Worm (Caenorhabditis elegans) whole organism, young adult: ENCODE results near the gene vps-53.
A peak's percentile ranks its signal among the peaks of the same experiment; 100 is the strongest.

ENCODE experiments used
- C06A6.2 ChIP-seq: fragments of 200-800 bp; sonication (Bioruptor generic); conservative IDR thresholded peaks from 2 replicates; pipeline ENCODE4 v1.3.6; 2022; ENCODE audit warnings: missing genetic modification characterization, missing compliant biosample characterization
- F10E7.11 ChIP-seq: sonication (generic microtip); optimal IDR thresholded peaks from 2 replicates; lab custom pipeline; 2017; ENCODE audit warnings: mild to moderate bottlenecking, missing genetic modification characterization, moderate library complexity, missing compliant biosample characterization
- F22D6.2 ChIP-seq: sonication (generic microtip); optimal IDR thresholded peaks from 2 replicates; lab custom pipeline; 2016; ENCODE audit warnings: mild to moderate bottlenecking, missing genetic modification characterization, missing compliant biosample characterization
- F39B2.1 ChIP-seq: fragments of 200-800 bp; sonication (Bioruptor generic); IDR thresholded peaks from 2 replicates; pipeline ENCODE4 v1.3.6; 2022; ENCODE audit warnings: missing genetic modification reagents, missing genetic modification characterization, missing compliant biosample characterization
- F49E8.2 ChIP-seq: sonication (generic microtip); optimal IDR thresholded peaks from 3 replicates; lab custom pipeline; 2017; ENCODE audit warnings: missing genetic modification characterization, mild to moderate bottlenecking, missing compliant biosample characterization, antibody characterized with exemption, moderate library complexity; ENCODE audit not compliant: insufficient read depth
- F57C9.4 ChIP-seq: sonication (generic microtip); optimal IDR thresholded peaks from 2 replicates; lab custom pipeline; 2017; ENCODE audit warnings: mild to moderate bottlenecking, missing genetic modification characterization, missing compliant biosample characterization
- K11D2.4 ChIP-seq: fragments of 200-800 bp; sonication (Bioruptor generic); IDR thresholded peaks from 2 replicates; pipeline ENCODE4 v1.3.6; 2022; ENCODE audit warnings: missing genetic modification reagents, missing genetic modification characterization, missing compliant biosample characterization
- K12H6.12 ChIP-seq: fragments of 200-800 bp; sonication (Bioruptor generic); optimal IDR thresholded peaks from 2 replicates; lab custom pipeline; 2018; ENCODE audit warnings: mild to moderate bottlenecking, missing genetic modification characterization, missing compliant biosample characterization
- T26A5.8 ChIP-seq: sonication (generic microtip); optimal IDR thresholded peaks from 2 replicates; lab custom pipeline; 2016; ENCODE audit warnings: missing genetic modification characterization, missing compliant biosample characterization
- Y79H2A.3 ChIP-seq: fragments of 200-800 bp; sonication (Bioruptor generic); conservative IDR thresholded peaks from 2 replicates; pipeline ENCODE4 v1.3.6; 2022; ENCODE audit warnings: missing genetic modification reagents, missing genetic modification characterization, missing compliant biosample characterization
- akir-1 ChIP-seq: fragments of 200-800 bp; sonication (Bioruptor generic); optimal IDR thresholded peaks from 2 replicates; lab custom pipeline; 2018; ENCODE audit warnings: mild to moderate bottlenecking, missing genetic modification characterization, moderate library complexity, missing compliant biosample characterization
- attf-3 ChIP-seq: fragments of 200-800 bp; sonication (Bioruptor generic); conservative IDR thresholded peaks from 2 replicates; pipeline ENCODE4 v1.3.6; 2022; ENCODE audit warnings: missing genetic modification reagents, missing genetic modification characterization, missing compliant biosample characterization
- ceh-40 ChIP-seq: fragments of 200-800 bp; sonication (Bioruptor generic); IDR thresholded peaks from 2 replicates; pipeline ENCODE4 v1.3.6; 2022; ENCODE audit warnings: missing genetic modification characterization, missing compliant biosample characterization
- ceh-79 ChIP-seq: sonication (generic microtip); optimal IDR thresholded peaks from 2 replicates; lab custom pipeline; 2017; ENCODE audit warnings: mild to moderate bottlenecking, missing genetic modification characterization, missing compliant biosample characterization
- chd-7 ChIP-seq: sonication (generic microtip); optimal IDR thresholded peaks from 2 replicates; lab custom pipeline; 2016; ENCODE audit warnings: mild to moderate bottlenecking, missing genetic modification characterization, moderate library complexity, missing compliant biosample characterization
- dox-1 ChIP-seq: fragments of 200-800 bp; sonication (Bioruptor generic); IDR thresholded peaks from 2 replicates; pipeline ENCODE4 v1.3.6; 2022; ENCODE audit warnings: missing genetic modification reagents, missing genetic modification characterization, missing compliant biosample characterization
- dpl-1 ChIP-seq: fragments of 150-350 bp; optimal IDR thresholded peaks from 2 replicates; lab custom pipeline; 2014; ENCODE audit warnings: missing biosample characterization, missing genetic modification reagents, missing genetic modification characterization
- egl-44 ChIP-seq: fragments of 200-800 bp; sonication (Bioruptor generic); IDR thresholded peaks from 2 replicates; pipeline ENCODE4 v1.3.6; 2022; ENCODE audit warnings: missing genetic modification reagents, missing genetic modification characterization, missing compliant biosample characterization
- fkh-3 ChIP-seq: sonication (generic microtip); optimal IDR thresholded peaks from 2 replicates; lab custom pipeline; 2016; ENCODE audit warnings: mild to moderate bottlenecking, missing genetic modification characterization, missing compliant biosample characterization
- gei-17 ChIP-seq: fragments of 200-800 bp; sonication (Bioruptor generic); optimal IDR thresholded peaks from 2 replicates; lab custom pipeline; 2018; ENCODE audit warnings: mild to moderate bottlenecking, missing genetic modification characterization, missing compliant biosample characterization
- hrde-1 ChIP-seq: sonication (generic microtip); optimal IDR thresholded peaks from 2 replicates; lab custom pipeline; 2016; ENCODE audit warnings: missing genetic modification characterization, mild to moderate bottlenecking, missing compliant biosample characterization, moderate library complexity, missing genotype, missing genetic modification reagents, borderline replicate concordance
- hsf-1 ChIP-seq: fragments of 200-800 bp; sonication (Bioruptor generic); IDR thresholded peaks from 2 replicates; pipeline ENCODE4 v1.3.6; 2022; ENCODE audit warnings: missing genetic modification reagents, missing genetic modification characterization, missing compliant biosample characterization
- let-526 ChIP-seq: fragments of 200-800 bp; sonication (Bioruptor generic); IDR thresholded peaks from 2 replicates; pipeline ENCODE4 v1.3.6; 2022; ENCODE audit warnings: missing genetic modification reagents, missing genetic modification characterization, missing compliant biosample characterization
- let-607 ChIP-seq, 2 experiments: fragments of 200-800 bp in 1 of 2; sonication (Bioruptor generic) in 1 of 2; sonication (generic microtip) in 1 of 2; optimal IDR thresholded peaks; 2 replicates each; lab custom pipeline; 2016 to 2018; ENCODE audit warnings: mild to moderate bottlenecking in 2 of 2, missing compliant biosample characterization in 2 of 2, missing genetic modification characterization in 2 of 2, moderate library complexity in 2 of 2, missing genotype in 1 of 2
- lin-35 ChIP-seq, 3 experiments: fragments of 150-350 bp in 2 of 3; sonication (generic microtip) in 1 of 3; optimal IDR thresholded peaks; 2 replicates each; lab custom pipeline; 2014 to 2018; ENCODE audit warnings: missing biosample characterization in 3 of 3, missing genetic modification characterization in 3 of 3, missing genetic modification reagents in 3 of 3
- lin-40 ChIP-seq: sonication (generic microtip); optimal IDR thresholded peaks from 2 replicates; lab custom pipeline; 2016; ENCODE audit warnings: missing genetic modification characterization, mild to moderate bottlenecking, missing compliant biosample characterization, missing genotype, missing genetic modification reagents
- lir-1 ChIP-seq: fragments of 200-800 bp; sonication (Bioruptor generic); conservative IDR thresholded peaks from 2 replicates; pipeline ENCODE4 v1.3.6; 2022; ENCODE audit warnings: missing genetic modification reagents, missing genetic modification characterization, missing compliant biosample characterization
- madf-3 ChIP-seq: fragments of 200-800 bp; sonication (Bioruptor generic); IDR thresholded peaks from 2 replicates; pipeline ENCODE4 v1.3.6; 2022; ENCODE audit warnings: missing genetic modification reagents, missing genetic modification characterization, missing compliant biosample characterization
- madf-6 ChIP-seq: fragments of 200-800 bp; sonication (Bioruptor generic); IDR thresholded peaks from 2 replicates; pipeline ENCODE4 v1.3.6; 2022; ENCODE audit warnings: missing genetic modification reagents, missing genetic modification characterization, missing compliant biosample characterization
- mcd-1 ChIP-seq: fragments of 200-800 bp; sonication (Bioruptor generic); IDR thresholded peaks from 2 replicates; pipeline ENCODE4 v1.3.6; 2022; ENCODE audit warnings: missing genetic modification reagents, missing genetic modification characterization, missing compliant biosample characterization
- mxl-1 ChIP-seq: sonication (generic microtip); optimal IDR thresholded peaks from 2 replicates; lab custom pipeline; 2016; ENCODE audit warnings: missing genetic modification characterization, missing compliant biosample characterization
- nfya-1 ChIP-seq: sonication (generic microtip); optimal IDR thresholded peaks from 2 replicates; lab custom pipeline; 2017; ENCODE audit warnings: antibody characterized with exemption, missing compliant biosample characterization, missing genetic modification characterization, borderline replicate concordance; ENCODE audit not compliant: insufficient read depth
- nfya-2 ChIP-seq: fragments of 200-800 bp; sonication (Bioruptor generic); IDR thresholded peaks from 2 replicates; pipeline ENCODE4 v1.3.6; 2022; ENCODE audit warnings: missing genetic modification reagents, missing genetic modification characterization, missing compliant biosample characterization
- nhr-80 ChIP-seq: sonication (generic microtip); optimal IDR thresholded peaks from 2 replicates; lab custom pipeline; 2016; ENCODE audit warnings: missing genetic modification characterization, missing compliant biosample characterization
- pbrm-1 ChIP-seq: fragments of 200-800 bp; sonication (Bioruptor generic); IDR thresholded peaks from 2 replicates; pipeline ENCODE4 v1.3.6; 2022; ENCODE audit warnings: missing genetic modification reagents, missing genetic modification characterization, missing compliant biosample characterization
- sdz-38 ChIP-seq: sonication (generic microtip); optimal IDR thresholded peaks from 2 replicates; lab custom pipeline; 2016; ENCODE audit warnings: missing genotype, missing genetic modification characterization, missing compliant biosample characterization
- snpc-1.1 ChIP-seq: sonication (generic microtip); optimal IDR thresholded peaks from 2 replicates; lab custom pipeline; 2017; ENCODE audit warnings: missing genetic modification characterization, mild to moderate bottlenecking, missing compliant biosample characterization, antibody characterized with exemption, moderate library complexity, missing genotype, missing genetic modification reagents; ENCODE audit not compliant: insufficient read depth
- snpc-1.3 ChIP-seq: sonication (generic microtip); optimal IDR thresholded peaks from 2 replicates; lab custom pipeline; 2017; ENCODE audit warnings: missing genetic modification characterization, mild to moderate bottlenecking, missing compliant biosample characterization, antibody characterized with exemption, moderate library complexity, missing genotype, missing genetic modification reagents; ENCODE audit not compliant: insufficient read depth
- snpc-4 ChIP-seq, 5 experiments: fragments of 150-350 bp in 1 of 5; sonication (generic microtip) in 4 of 5; optimal IDR thresholded peaks; 2 replicates each; lab custom pipeline; 2014 to 2018; ENCODE audit warnings: missing genetic modification characterization in 5 of 5, missing biosample characterization in 3 of 5, antibody characterized with exemption in 2 of 5, mild to moderate bottlenecking in 2 of 5, missing compliant biosample characterization in 2 of 5, missing genotype in 2 of 5, moderate library complexity in 2 of 5, missing genetic modification reagents in 1 of 5
- somi-1 ChIP-seq: fragments of 200-800 bp; sonication (Bioruptor generic); optimal IDR thresholded peaks from 2 replicates; lab custom pipeline; 2018; ENCODE audit warnings: mild to moderate bottlenecking, missing genetic modification characterization, missing compliant biosample characterization
- unc-62 ChIP-seq: fragments of 150-350 bp; optimal IDR thresholded peaks from 2 replicates; lab custom pipeline; 2014; ENCODE audit warnings: missing biosample characterization, missing genetic modification reagents, missing genetic modification characterization
- ztf-22 ChIP-seq: fragments of 200-800 bp; sonication (Bioruptor generic); optimal IDR thresholded peaks from 2 replicates; lab custom pipeline; 2018; ENCODE audit warnings: mild to moderate bottlenecking, missing genetic modification characterization, moderate library complexity, missing compliant biosample characterization

vps-53 gene

ce11 chrIII:9789607-9790073 lies 32.3 kb upstream of the vps-53 start, which contains the start of gene R10E11.5 (continued):
- TF ChIP-seq mxl-1 (tag; lab: Kevin White, UChicago): no peak
- no peak for TF ChIP-seq F49E8.2
- TF ChIP-seq snpc-1.3 (tag; lab: Kevin White, UChicago): no peak
- TF ChIP-seq akir-1 (GFP tag; lab: Kevin White, UChicago): no peak
- TF ChIP-seq, all 124 proteins: peak for 0

ce11 chrIII:9789083-9789482 lies 31.8 kb upstream of the vps-53 start:
- no peak for TF ChIP-seq F49E8.2
- TF ChIP-seq madf-3 (GFP tag; lab: Robert Waterston, UW): no peak
- no peak for TF ChIP-seq hsf-1 (GFP tag; lab: Robert Waterston, UW)
- no peak for TF ChIP-seq C06A6.2 (GFP tag; lab: Robert Waterston, UW)
- no peak for TF ChIP-seq F22D6.2 (tag; lab: Kevin White, UChicago)

ce11 chrIII:9786776-9787175 lies 29.5 kb upstream of the vps-53 start:
- TF ChIP-seq nhr-80 (tag; lab: Kevin White, UChicago) (peak; percentile 93), gei-17 (no peak), dox-1 (GFP tag; lab: Robert Waterston, UW) (no peak), nfya-2 (GFP tag; lab: Robert Waterston, UW) (no peak), let-526 (GFP tag; lab: Robert Waterston, UW) (no peak), let-607 (tag; optimal IDR thresholded peaks at IDR 0.05; lab: Kevin White, UChicago) (peak; percentile 97 to 98), somi-1 (GFP tag; lab: Kevin White, UChicago) (no peak), chd-7 (tag; lab: Kevin White, UChicago) (no peak)

ce11 chrIII:9783133-9783590 lies 25.8 kb upstream of the vps-53 start:
- TF ChIP-seq Y79H2A.3 (GFP tag; lab: Robert Waterston, UW): no peak
- TF ChIP-seq K12H6.12 (tag; lab: Kevin White, UChicago): no peak
- TF ChIP-seq madf-3 (GFP tag; lab: Robert Waterston, UW): peak; percentile 85
- TF ChIP-seq F39B2.1: no peak
- TF ChIP-seq lir-1: no peak
- no peak for TF ChIP-seq ztf-22 (GFP tag; lab: Kevin White, UChicago)
- no peak for TF ChIP-seq ceh-79
- TF ChIP-seq egl-44: no peak
- TF ChIP-seq fkh-3: no peak
- peak in 1 of 3 experiments; percentile 57 for TF ChIP-seq lin-35 (GFP tag; optimal IDR thresholded peaks at IDR 0.05; lab: Kevin White, UChicago)
- TF ChIP-seq C06A6.2 (GFP tag; lab: Robert Waterston, UW): no peak
- no peak for TF ChIP-seq attf-3 (GFP tag; lab: Robert Waterston, UW)
- no peak for TF ChIP-seq nfya-1 (tag; lab: Kevin White, UChicago)
- TF ChIP-seq dpl-1 (GFP tag; lab: Kevin White, UChicago): no peak
- TF ChIP-seq F57C9.4 (tag; lab: Kevin White, UChicago): peak; percentile 80
- peak; percentile 38 for TF ChIP-seq lin-40 (tag; lab: Kevin White, UChicago)
- TF ChIP-seq snpc-4 (GFP tag; optimal IDR thresholded peaks at IDR 0.05; lab: Kevin White, UChicago): no peak
- TF ChIP-seq snpc-4 (tag; optimal IDR thresholded peaks at IDR 0.05; lab: Kevin White, UChicago): peak in 1 of 4 experiments; percentile 2
- no peak for TF ChIP-seq unc-62 (GFP tag; lab: Kevin White, UChicago)
- peak; percentile 6 for TF ChIP-seq hrde-1 (tag; lab: Kevin White, UChicago)
- TF ChIP-seq mcd-1 (GFP tag; lab: Robert Waterston, UW): no peak
- TF ChIP-seq T26A5.8 (tag; lab: Kevin White, UChicago): no peak
- TF ChIP-seq K11D2.4 (GFP tag; lab: Robert Waterston, UW): no peak
- 0 out of 2 replicates have a peak, but pooled peaks have one; percentile 15 for TF ChIP-seq pbrm-1 (GFP tag; lab: Robert Waterston, UW)
- no peak for TF ChIP-seq ceh-40
- peak; percentile 42 for TF ChIP-seq madf-6 (GFP tag; lab: Robert Waterston, UW)
- no peak for TF ChIP-seq sdz-38 (tag; lab: Kevin White, UChicago)
- TF ChIP-seq F10E7.11 (tag; lab: Kevin White, UChicago): peak; percentile 62
- TF ChIP-seq snpc-1.1: no peak
